Worm (Caenorhabditis elegans) whole organism, young adult: Measurements from ENCODE around the gene F09F7.5.

Experiments used
- F10E7.11 ChIP-seq: sonication (generic microtip); optimal IDR thresholded peaks from 2 replicates; lab custom pipeline; 2017; ENCODE audit warnings: mild to moderate bottlenecking, missing genetic modification characterization, moderate library complexity, missing compliant biosample characterization
- F52B5.7 ChIP-seq: sonication (generic microtip); optimal IDR thresholded peaks from 2 replicates; lab custom pipeline; 2016; ENCODE audit warnings: mild to moderate bottlenecking, missing genetic modification characterization, missing compliant biosample characterization
- F57A8.1 ChIP-seq: fragments of 200-800 bp; sonication (Bioruptor generic); optimal IDR thresholded peaks from 2 replicates; lab custom pipeline; 2018; ENCODE audit warnings: mild to moderate bottlenecking, missing genetic modification characterization, moderate library complexity, missing compliant biosample characterization
- K11D2.4 ChIP-seq: fragments of 200-800 bp; sonication (Bioruptor generic); IDR thresholded peaks from 2 replicates; pipeline ENCODE4 v1.3.6; 2022; ENCODE audit warnings: missing genetic modification reagents, missing genetic modification characterization, missing compliant biosample characterization
- T07F8.4 ChIP-seq: sonication (generic microtip); optimal IDR thresholded peaks from 2 replicates; lab custom pipeline; 2016; ENCODE audit warnings: mild to moderate bottlenecking, missing genetic modification characterization, moderate library complexity, missing compliant biosample characterization
- T26A5.8 ChIP-seq: sonication (generic microtip); optimal IDR thresholded peaks from 2 replicates; lab custom pipeline; 2016; ENCODE audit warnings: missing genetic modification characterization, missing compliant biosample characterization
- Y53F4B.3 ChIP-seq: fragments of 200-800 bp; sonication (Bioruptor generic); IDR thresholded peaks from 2 replicates; pipeline ENCODE4 v1.3.6; 2022; ENCODE audit warnings: missing genetic modification reagents, missing genetic modification characterization, missing compliant biosample characterization
- Y79H2A.3 ChIP-seq: fragments of 200-800 bp; sonication (Bioruptor generic); conservative IDR thresholded peaks from 2 replicates; pipeline ENCODE4 v1.3.6; 2022; ENCODE audit warnings: missing genetic modification reagents, missing genetic modification characterization, missing compliant biosample characterization
- ZK185.1 ChIP-seq: sonication (generic microtip); optimal IDR thresholded peaks from 2 replicates; lab custom pipeline; 2016; ENCODE audit warnings: mild to moderate bottlenecking, missing genetic modification characterization, missing compliant biosample characterization; ENCODE audit not compliant: poor library complexity, severe bottlenecking
- ama-1 ChIP-seq, 3 experiments: fragments of 150-350 bp in 1 of 3; sonication (generic microtip) in 2 of 3; optimal IDR thresholded peaks; 2 replicates each; lab custom pipeline; 2014 to 2018; ENCODE audit warnings: missing biosample characterization in 2 of 3, missing genetic modification characterization in 2 of 3, missing genetic modification reagents in 2 of 3
- attf-6 ChIP-seq: fragments of 200-800 bp; sonication (Bioruptor generic); IDR thresholded peaks from 2 replicates; pipeline ENCODE4 v1.3.6; 2022; ENCODE audit warnings: missing genetic modification reagents, missing genetic modification characterization, missing compliant biosample characterization
- ccch-3 ChIP-seq: fragments of 200-800 bp; sonication (Bioruptor generic); optimal IDR thresholded peaks from 2 replicates; lab custom pipeline; 2018; ENCODE audit warnings: mild to moderate bottlenecking, missing genetic modification characterization, missing compliant biosample characterization
- cebp-1 ChIP-seq, 2 experiments: fragments of 200-800 bp in 1 of 2; sonication (Bioruptor generic) in 1 of 2; sonication (generic microtip) in 1 of 2; IDR thresholded peaks in 1 of 2; optimal IDR thresholded peaks in 1 of 2; 2 replicates each; pipeline versions ENCODE4 v1.3.6 to Lab custom; 2017 to 2022; ENCODE audit warnings: missing compliant biosample characterization in 2 of 2, missing genetic modification characterization in 2 of 2, mild to moderate bottlenecking in 1 of 2, missing genetic modification reagents in 1 of 2, moderate library complexity in 1 of 2
- ceh-27 ChIP-seq: fragments of 200-800 bp; sonication (Bioruptor generic); optimal IDR thresholded peaks from 2 replicates; lab custom pipeline; 2018; ENCODE audit warnings: mild to moderate bottlenecking, missing genetic modification characterization, moderate library complexity, missing compliant biosample characterization
- ceh-40 ChIP-seq: fragments of 200-800 bp; sonication (Bioruptor generic); IDR thresholded peaks from 2 replicates; pipeline ENCODE4 v1.3.6; 2022; ENCODE audit warnings: missing genetic modification characterization, missing compliant biosample characterization
- ceh-58 ChIP-seq: fragments of 200-800 bp; sonication (Bioruptor generic); IDR thresholded peaks from 2 replicates; pipeline ENCODE4 v1.3.6; 2022; ENCODE audit warnings: missing genetic modification characterization, missing compliant biosample characterization
- ceh-91 ChIP-seq: fragments of 200-800 bp; sonication (Bioruptor generic); IDR thresholded peaks from 2 replicates; pipeline ENCODE4 v1.3.6; 2022; ENCODE audit warnings: missing genetic modification reagents, missing genetic modification characterization, missing compliant biosample characterization
- chd-7 ChIP-seq: sonication (generic microtip); optimal IDR thresholded peaks from 2 replicates; lab custom pipeline; 2016; ENCODE audit warnings: mild to moderate bottlenecking, missing genetic modification characterization, moderate library complexity, missing compliant biosample characterization
- die-1 ChIP-seq: sonication (generic microtip); optimal IDR thresholded peaks from 2 replicates; lab custom pipeline; 2016; ENCODE audit warnings: missing genotype, mild to moderate bottlenecking, missing genetic modification characterization, missing compliant biosample characterization
- dpl-1 ChIP-seq: fragments of 150-350 bp; optimal IDR thresholded peaks from 2 replicates; lab custom pipeline; 2014; ENCODE audit warnings: missing biosample characterization, missing genetic modification reagents, missing genetic modification characterization
- fkh-3 ChIP-seq: sonication (generic microtip); optimal IDR thresholded peaks from 2 replicates; lab custom pipeline; 2016; ENCODE audit warnings: mild to moderate bottlenecking, missing genetic modification characterization, missing compliant biosample characterization
- him-1 ChIP-seq: sonication (generic microtip); optimal IDR thresholded peaks from 2 replicates; lab custom pipeline; 2016; ENCODE audit warnings: missing genotype, missing genetic modification reagents, missing genetic modification characterization, missing compliant biosample characterization
- hmg-20 ChIP-seq: fragments of 200-800 bp; sonication (Bioruptor generic); IDR thresholded peaks from 2 replicates; pipeline ENCODE4 v1.3.6; 2022; ENCODE audit warnings: missing genetic modification reagents, missing genetic modification characterization, missing compliant biosample characterization
- hsf-1 ChIP-seq: fragments of 200-800 bp; sonication (Bioruptor generic); IDR thresholded peaks from 2 replicates; pipeline ENCODE4 v1.3.6; 2022; ENCODE audit warnings: missing genetic modification reagents, missing genetic modification characterization, missing compliant biosample characterization
- let-526 ChIP-seq: fragments of 200-800 bp; sonication (Bioruptor generic); IDR thresholded peaks from 2 replicates; pipeline ENCODE4 v1.3.6; 2022; ENCODE audit warnings: missing genetic modification reagents, missing genetic modification characterization, missing compliant biosample characterization
- let-607 ChIP-seq, 2 experiments: fragments of 200-800 bp in 1 of 2; sonication (Bioruptor generic) in 1 of 2; sonication (generic microtip) in 1 of 2; optimal IDR thresholded peaks; 2 replicates each; lab custom pipeline; 2016 to 2018; ENCODE audit warnings: mild to moderate bottlenecking in 2 of 2, missing compliant biosample characterization in 2 of 2, missing genetic modification characterization in 2 of 2, moderate library complexity in 2 of 2, missing genotype in 1 of 2
- lin-26 ChIP-seq: fragments of 200-800 bp; sonication (Bioruptor generic); IDR thresholded peaks from 2 replicates; pipeline ENCODE4 v1.3.6; 2022; ENCODE audit warnings: missing genetic modification reagents, missing genetic modification characterization, missing compliant biosample characterization
- lin-40 ChIP-seq: sonication (generic microtip); optimal IDR thresholded peaks from 2 replicates; lab custom pipeline; 2016; ENCODE audit warnings: missing genetic modification characterization, mild to moderate bottlenecking, missing compliant biosample characterization, missing genotype, missing genetic modification reagents
- lin-54 ChIP-seq: fragments of 200-800 bp; sonication (Bioruptor generic); optimal IDR thresholded peaks from 2 replicates; lab custom pipeline; 2018; ENCODE audit warnings: mild to moderate bottlenecking, missing genetic modification characterization, missing compliant biosample characterization
- lsy-27 ChIP-seq: sonication (generic microtip); optimal IDR thresholded peaks from 2 replicates; lab custom pipeline; 2017; ENCODE audit warnings: missing genetic modification characterization, mild to moderate bottlenecking, missing compliant biosample characterization, antibody characterized with exemption, missing genotype, borderline replicate concordance; ENCODE audit not compliant: insufficient read depth
- mxl-1 ChIP-seq: sonication (generic microtip); optimal IDR thresholded peaks from 2 replicates; lab custom pipeline; 2016; ENCODE audit warnings: missing genetic modification characterization, missing compliant biosample characterization
- nfya-1 ChIP-seq: sonication (generic microtip); optimal IDR thresholded peaks from 2 replicates; lab custom pipeline; 2017; ENCODE audit warnings: antibody characterized with exemption, missing compliant biosample characterization, missing genetic modification characterization, borderline replicate concordance; ENCODE audit not compliant: insufficient read depth
- nfya-2 ChIP-seq: fragments of 200-800 bp; sonication (Bioruptor generic); IDR thresholded peaks from 2 replicates; pipeline ENCODE4 v1.3.6; 2022; ENCODE audit warnings: missing genetic modification reagents, missing genetic modification characterization, missing compliant biosample characterization
- nfyb-1 ChIP-seq: fragments of 200-800 bp; sonication (Bioruptor generic); IDR thresholded peaks from 2 replicates; pipeline ENCODE4 v1.3.6; 2022; ENCODE audit warnings: missing genetic modification reagents, missing genetic modification characterization, missing compliant biosample characterization
- nhr-27 ChIP-seq: fragments of 200-800 bp; sonication (Bioruptor generic); optimal IDR thresholded peaks from 2 replicates; lab custom pipeline; 2018; ENCODE audit warnings: mild to moderate bottlenecking, missing genetic modification characterization, moderate library complexity, missing compliant biosample characterization
- nhr-80 ChIP-seq: sonication (generic microtip); optimal IDR thresholded peaks from 2 replicates; lab custom pipeline; 2016; ENCODE audit warnings: missing genetic modification characterization, missing compliant biosample characterization
- pha-4 ChIP-seq: fragments of 150-350 bp; sonication (generic microtip); optimal IDR thresholded peaks from 2 replicates; lab custom pipeline; 2014; ENCODE audit warnings: missing biosample characterization, missing genetic modification reagents, missing genetic modification characterization
- snpc-1.1 ChIP-seq: sonication (generic microtip); optimal IDR thresholded peaks from 2 replicates; lab custom pipeline; 2017; ENCODE audit warnings: missing genetic modification characterization, mild to moderate bottlenecking, missing compliant biosample characterization, antibody characterized with exemption, moderate library complexity, missing genotype, missing genetic modification reagents; ENCODE audit not compliant: insufficient read depth
- sptf-2 ChIP-seq: fragments of 200-800 bp; sonication (Bioruptor generic); optimal IDR thresholded peaks from 2 replicates; lab custom pipeline; 2018; ENCODE audit warnings: mild to moderate bottlenecking, missing genetic modification characterization, missing compliant biosample characterization
- tbx-9 ChIP-seq: sonication (generic microtip); optimal IDR thresholded peaks from 2 replicates; lab custom pipeline; 2016; ENCODE audit warnings: borderline replicate concordance, missing genetic modification characterization, inconsistent platforms, missing compliant biosample characterization
- unc-130 ChIP-seq: sonication (generic microtip); optimal IDR thresholded peaks from 2 replicates; lab custom pipeline; 2016; ENCODE audit warnings: missing genetic modification reagents, missing genetic modification characterization, missing compliant biosample characterization
- zim-3 ChIP-seq: sonication (generic microtip); optimal IDR thresholded peaks from 2 replicates; lab custom pipeline; 2017; ENCODE audit warnings: mild to moderate bottlenecking, missing genetic modification characterization, moderate library complexity, missing compliant biosample characterization
- ztf-18 ChIP-seq: sonication (generic microtip); optimal IDR thresholded peaks from 2 replicates; lab custom pipeline; 2016; ENCODE audit warnings: missing genotype, mild to moderate bottlenecking, missing genetic modification characterization, missing compliant biosample characterization
- ztf-25 ChIP-seq: fragments of 200-800 bp; sonication (Bioruptor generic); IDR thresholded peaks from 2 replicates; pipeline ENCODE4 v1.3.6; 2022; ENCODE audit warnings: missing genetic modification reagents, missing genetic modification characterization, missing compliant biosample characterization
- ztf-26 ChIP-seq: sonication (generic microtip); optimal IDR thresholded peaks from 2 replicates; lab custom pipeline; 2017; ENCODE audit warnings: missing genetic modification characterization, missing compliant biosample characterization
- ztf-28 ChIP-seq: fragments of 200-800 bp; sonication (Bioruptor generic); IDR thresholded peaks from 2 replicates; pipeline ENCODE4 v1.3.6; 2022; ENCODE audit warnings: missing genetic modification reagents, missing genetic modification characterization, missing compliant biosample characterization
- ztf-6 ChIP-seq: fragments of 200-800 bp; sonication (Bioruptor generic); IDR thresholded peaks from 2 replicates; pipeline ENCODE4 v1.3.6; 2022; ENCODE audit warnings: missing genetic modification reagents, missing genetic modification characterization, missing compliant biosample characterization

The F09F7.5 gene

ce11 chrIII:5506023-5506597 lies 40.7 kb upstream of the F09F7.5 start:
- TF ChIP-seq tbx-9 (tag; lab: Kevin White, UChicago): no peak
- TF ChIP-seq Y53F4B.3 (GFP tag; lab: Robert Waterston, UW): no peak
- TF ChIP-seq attf-6 (GFP tag; lab: Robert Waterston, UW): no peak
- TF ChIP-seq sptf-2 (GFP tag; lab: Kevin White, UChicago): no peak
- TF ChIP-seq unc-130: no peak
- TF ChIP-seq cebp-1 (GFP tag; IDR thresholded peaks at IDR 0.05; lab: Robert Waterston, UW): no peak
- TF ChIP-seq cebp-1 (tag; optimal IDR thresholded peaks at IDR 0.05; lab: Kevin White, UChicago): no peak
- TF ChIP-seq ztf-18 (tag; lab: Kevin White, UChicago): no peak
- TF ChIP-seq lsy-27 (tag; lab: Kevin White, UChicago): no peak
- peak; percentile 40 for TF ChIP-seq zim-3 (tag; lab: Kevin White, UChicago)
- TF ChIP-seq mxl-1 (tag; lab: Kevin White, UChicago): no peak
- no peak for TF ChIP-seq let-526 (GFP tag; lab: Robert Waterston, UW)
- TF ChIP-seq lin-40 (tag; lab: Kevin White, UChicago): no peak
- no peak for TF ChIP-seq ceh-40 (GFP tag; lab: Robert Waterston, UW)
- TF ChIP-seq lin-54 (GFP tag; lab: Kevin White, UChicago): peak; percentile 37
- no peak for TF ChIP-seq ztf-28 (GFP tag; lab: Robert Waterston, UW)
- peak; percentile 66 for TF ChIP-seq ztf-26
- TF ChIP-seq nfya-1 (tag; lab: Kevin White, UChicago): no peak
- no peak for TF ChIP-seq nfya-2
- peak; percentile 89 for TF ChIP-seq ama-1 (optimal IDR thresholded peaks at IDR 0.05; lab: Kevin White, UChicago)
- TF ChIP-seq ama-1 (GFP tag; optimal IDR thresholded peaks at IDR 0.05; lab: Kevin White, UChicago): no peak
- no peak for TF ChIP-seq K11D2.4 (GFP tag; lab: Robert Waterston, UW)
- TF ChIP-seq ztf-6 (GFP tag; lab: Robert Waterston, UW): no peak
- TF ChIP-seq ceh-58 (GFP tag; lab: Robert Waterston, UW): no peak
- 0 out of 2 replicates have a peak, but pooled peaks have one; percentile 6 for TF ChIP-seq hsf-1
- no peak for TF ChIP-seq T07F8.4 (tag; lab: Kevin White, UChicago)
- peak; percentile 35 for TF ChIP-seq ZK185.1 (tag; lab: Kevin White, UChicago)
- no peak for TF ChIP-seq snpc-1.1
- no peak for TF ChIP-seq pha-4 (tag; lab: Kevin White, UChicago)
- TF ChIP-seq ccch-3: no peak
- TF ChIP-seq him-1 (tag; lab: Kevin White, UChicago): no peak
- TF ChIP-seq F10E7.11 (tag; lab: Kevin White, UChicago): peak; percentile 65
- TF ChIP-seq chd-7 (tag; lab: Kevin White, UChicago): peak; percentile 65
- TF ChIP-seq F52B5.7 (tag; lab: Kevin White, UChicago): no peak
- no peak for TF ChIP-seq F57A8.1 (GFP tag; lab: Kevin White, UChicago)
- TF ChIP-seq fkh-3 (tag; lab: Kevin White, UChicago): peak; percentile 37
- TF ChIP-seq T26A5.8 (tag; lab: Kevin White, UChicago): no peak
- no peak for TF ChIP-seq dpl-1
- peak; percentile 73; the same call in 1 of the 2 replicates for TF ChIP-seq nfyb-1 (GFP tag; lab: Robert Waterston, UW)
- TF ChIP-seq ceh-91 (GFP tag; lab: Robert Waterston, UW): no peak
- TF ChIP-seq nhr-27 (tag; lab: Kevin White, UChicago): no peak
- 0 out of 2 replicates have a peak, but pooled peaks have one; percentile 54 for TF ChIP-seq lin-26 (GFP tag; lab: Robert Waterston, UW)
- TF ChIP-seq Y79H2A.3 (GFP tag; lab: Robert Waterston, UW): no peak
- no peak for TF ChIP-seq ceh-27 (GFP tag; lab: Kevin White, UChicago)
- TF ChIP-seq ztf-25 (GFP tag; lab: Robert Waterston, UW): no peak
- peak; percentile 62; the same call in 1 of the 2 replicates for TF ChIP-seq hmg-20 (GFP tag; lab: Robert Waterston, UW)
- no peak for TF ChIP-seq nhr-80 (tag; lab: Kevin White, UChicago)
- TF ChIP-seq die-1: no peak
- peak in 1 of 2 experiments; percentile 49 for TF ChIP-seq let-607 (tag; optimal IDR thresholded peaks at IDR 0.05; lab: Kevin White, UChicago)
